Fruit fly (Drosophila melanogaster) whole organism, embryonic: ENCODE measurements around the gene CG5882.

ENCODE experiments used
- Adf1 ChIP-seq: fragments of 200-800 bp; sonication (Bioruptor generic); IDR thresholded peaks from 2 replicates; pipeline ENCODE4 v1.3.6; 2022; ENCODE audit warnings: missing biosample characterization, missing genetic modification characterization
- CG10321 ChIP-seq: fragments of 200-800 bp; sonication (Bioruptor generic); IDR thresholded peaks from 2 replicates; pipeline ENCODE4 v1.3.6; 2022; ENCODE audit warnings: missing biosample characterization, missing genetic modification characterization
- CG10654 ChIP-seq: fragments of 200-800 bp; sonication (Bioruptor generic); optimal IDR thresholded peaks from 2 replicates; lab custom pipeline; 2016; ENCODE audit warnings: missing biosample characterization, missing genetic modification characterization
- CG12299 ChIP-seq: fragments of 200-800 bp; sonication (Bioruptor generic); optimal IDR thresholded peaks from 2 replicates; lab custom pipeline; 2018; ENCODE audit warnings: missing biosample characterization, mild to moderate bottlenecking, missing genetic modification characterization
- CG13287 ChIP-seq: fragments of 200-800 bp; sonication (Bioruptor generic); IDR thresholded peaks from 2 replicates; pipeline ENCODE4 v1.3.6; 2022; ENCODE audit warnings: missing biosample characterization, missing genetic modification characterization; ENCODE audit not compliant: partially characterized antibody
- CG13624 ChIP-seq: fragments of 200-800 bp; sonication (Bioruptor generic); optimal IDR thresholded peaks from 2 replicates; lab custom pipeline; 2016; ENCODE audit warnings: missing biosample characterization, missing genetic modification characterization
- CG13894 ChIP-seq: fragments of 200-800 bp; sonication (Bioruptor generic); optimal IDR thresholded peaks from 3 replicates; lab custom pipeline; 2018; ENCODE audit warnings: missing biosample characterization, mild to moderate bottlenecking, missing genetic modification characterization, moderate library complexity
- CG17186 ChIP-seq: fragments of 200-800 bp; sonication (Bioruptor generic); optimal IDR thresholded peaks from 3 replicates; lab custom pipeline; 2017; ENCODE audit warnings: missing biosample characterization, missing genetic modification reagents, missing genetic modification characterization
- CG1832 ChIP-seq: fragments of 200-800 bp; sonication (Bioruptor generic); optimal IDR thresholded peaks from 2 replicates; lab custom pipeline; 2017; ENCODE audit warnings: missing biosample characterization, mild to moderate bottlenecking, missing genetic modification characterization, inconsistent platforms
- CG2678 ChIP-seq: fragments of 200-800 bp; sonication (Bioruptor generic); optimal IDR thresholded peaks from 3 replicates; lab custom pipeline; 2019; ENCODE audit warnings: missing biosample characterization, mild to moderate bottlenecking, missing genetic modification characterization, moderate library complexity
- CG32772 ChIP-seq: fragments of 200-800 bp; sonication (Bioruptor generic); IDR thresholded peaks from 2 replicates; pipeline ENCODE4 v1.3.6; 2022; ENCODE audit warnings: missing biosample characterization, missing genetic modification characterization
- CG4360 ChIP-seq: fragments of 200-800 bp; sonication (Bioruptor generic); IDR thresholded peaks from 2 replicates; pipeline ENCODE4 v1.3.6; 2022; ENCODE audit warnings: missing biosample characterization, missing genetic modification characterization
- CG4707 ChIP-seq: fragments of 200-800 bp; sonication (Bioruptor generic); optimal IDR thresholded peaks from 2 replicates; lab custom pipeline; 2018; ENCODE audit warnings: missing biosample characterization, mild to moderate bottlenecking, missing genetic modification characterization, moderate library complexity
- CG7372 ChIP-seq: fragments of 200-800 bp; sonication (Bioruptor generic); IDR thresholded peaks from 2 replicates; pipeline ENCODE4 v1.3.6; 2022; ENCODE audit warnings: missing biosample characterization, missing genetic modification characterization
- Dad ChIP-seq: fragments of 200-800 bp; sonication (Bioruptor generic); optimal IDR thresholded peaks from 3 replicates; lab custom pipeline; 2016; ENCODE audit warnings: missing biosample characterization, missing genetic modification characterization
- Deaf1 ChIP-seq: fragments of 200-800 bp; optimal IDR thresholded peaks from 3 replicates; lab custom pipeline; 2019; ENCODE audit warnings: missing biosample characterization, mild to moderate bottlenecking, missing genetic modification characterization, moderate library complexity
- Doc2 ChIP-seq: fragments of 200-800 bp; sonication (Bioruptor generic); IDR thresholded peaks from 2 replicates; pipeline ENCODE4 v1.3.6; 2022; ENCODE audit warnings: missing biosample characterization, missing genetic modification characterization
- Dp ChIP-seq: fragments of 200-800 bp; sonication (Bioruptor generic); optimal IDR thresholded peaks from 2 replicates; lab custom pipeline; 2018; ENCODE audit warnings: missing biosample characterization, mild to moderate bottlenecking, missing genetic modification characterization, moderate library complexity
- E2f2 ChIP-seq: fragments of 200-800 bp; sonication (Bioruptor generic); IDR thresholded peaks from 2 replicates; pipeline ENCODE4 v1.3.6; 2022; ENCODE audit warnings: missing biosample characterization, missing genetic modification characterization
- H2.0 ChIP-seq: fragments of 200-800 bp; sonication (Bioruptor generic); IDR thresholded peaks from 2 replicates; pipeline ENCODE4 v1.3.6; 2022; ENCODE audit warnings: missing biosample characterization, missing genetic modification characterization
- HLH4C ChIP-seq: fragments of 200-800 bp; sonication (Bioruptor generic); IDR thresholded peaks from 3 replicates; pipeline ENCODE4 v1.3.6; 2022; ENCODE audit warnings: missing biosample characterization, missing genetic modification characterization; ENCODE audit not compliant: partially characterized antibody
- Jarid2 ChIP-seq: fragments of 200-800 bp; sonication (Bioruptor generic); optimal IDR thresholded peaks from 3 replicates; lab custom pipeline; 2017; ENCODE audit warnings: mild to moderate bottlenecking, missing biosample characterization, missing genetic modification reagents, missing genetic modification characterization
- Mes4 ChIP-seq: fragments of 200-800 bp; sonication (Bioruptor generic); optimal IDR thresholded peaks from 2 replicates; lab custom pipeline; 2016; ENCODE audit warnings: missing biosample characterization, missing genetic modification characterization
- Nf-YA ChIP-seq: fragments of 200-800 bp; sonication (Bioruptor generic); IDR thresholded peaks from 2 replicates; pipeline ENCODE4 v1.3.6; 2022; ENCODE audit warnings: missing biosample characterization, missing genetic modification characterization
- Ptx1 ChIP-seq: fragments of 200-800 bp; sonication (Bioruptor generic); IDR thresholded peaks from 2 replicates; pipeline ENCODE4 v1.3.6; 2022; ENCODE audit warnings: missing biosample characterization, missing genetic modification characterization
- Sry-β ChIP-seq: fragments of 200-800 bp; sonication (Bioruptor generic); optimal IDR thresholded peaks from 2 replicates; lab custom pipeline; 2018; ENCODE audit warnings: missing biosample characterization, mild to moderate bottlenecking, missing genetic modification characterization, moderate library complexity
- Taf1 ChIP-seq: fragments of 200-800 bp; sonication (Bioruptor generic); IDR thresholded peaks from 2 replicates; pipeline ENCODE4 v1.3.6; 2022; ENCODE audit warnings: missing biosample characterization, missing genetic modification characterization
- Xbp1 ChIP-seq: fragments of 200-800 bp; sonication (Bioruptor generic); optimal IDR thresholded peaks from 3 replicates; lab custom pipeline; 2016; ENCODE audit warnings: missing biosample characterization, mild to moderate bottlenecking, missing genetic modification characterization
- amos ChIP-seq: fragments of 200-800 bp; sonication (Bioruptor generic); IDR thresholded peaks from 2 replicates; pipeline ENCODE4 v1.3.6; 2022; ENCODE audit warnings: missing biosample characterization, missing genetic modification characterization; ENCODE audit not compliant: partially characterized antibody
- bab2 ChIP-seq: fragments of 200-800 bp; sonication (Bioruptor generic); optimal IDR thresholded peaks from 2 replicates; lab custom pipeline; 2016; ENCODE audit warnings: missing biosample characterization, missing genetic modification characterization
- bsh ChIP-seq, 2 experiments: fragments of 200-800 bp; sonication (Bioruptor generic); optimal IDR thresholded peaks; 2 replicates each; lab custom pipeline; 2017 to 2018; ENCODE audit warnings: mild to moderate bottlenecking in 2 of 2, missing biosample characterization in 2 of 2, missing genetic modification characterization in 2 of 2, moderate library complexity in 1 of 2
- cas ChIP-seq: fragments of 200-800 bp; sonication (Bioruptor generic); IDR thresholded peaks from 2 replicates; pipeline ENCODE4 v1.3.6; 2022; ENCODE audit warnings: missing biosample characterization, missing genetic modification characterization
- danr ChIP-seq: fragments of 200-800 bp; sonication (Bioruptor generic); IDR thresholded peaks from 2 replicates; pipeline ENCODE4 v1.3.6; 2022; ENCODE audit warnings: missing biosample characterization, missing genetic modification characterization
- dysf ChIP-seq: fragments of 200-800 bp; sonication (Bioruptor generic); IDR thresholded peaks from 3 replicates; pipeline ENCODE4 v1.3.6; 2022; ENCODE audit warnings: missing biosample characterization, missing genetic modification characterization
- eve ChIP-seq, 2 experiments: fragments of >200 bp; optimal IDR thresholded peaks; 2 replicates each; lab custom pipeline; 2017; ENCODE audit warnings: missing biosample characterization in 2 of 2, missing genetic modification characterization in 2 of 2
- exex ChIP-seq: fragments of 200-800 bp; sonication (Bioruptor generic); optimal IDR thresholded peaks from 4 replicates; lab custom pipeline; 2018; ENCODE audit warnings: missing biosample characterization, mild to moderate bottlenecking, missing genetic modification characterization, moderate library complexity
- gcm2 ChIP-seq: fragments of 200-800 bp; sonication (Bioruptor generic); optimal IDR thresholded peaks from 2 replicates; lab custom pipeline; 2016; ENCODE audit warnings: missing biosample characterization, missing genetic modification characterization
- ham ChIP-seq: fragments of 200-800 bp; sonication (Bioruptor generic); IDR thresholded peaks from 2 replicates; pipeline ENCODE4 v1.3.6; 2022; ENCODE audit warnings: missing biosample characterization, missing genetic modification characterization
- inv ChIP-seq: fragments of 200-800 bp; sonication (Bioruptor generic); IDR thresholded peaks from 2 replicates; pipeline ENCODE4 v1.3.6; 2022; ENCODE audit warnings: missing biosample characterization, missing genetic modification characterization; ENCODE audit not compliant: partially characterized antibody
- kni ChIP-seq: fragments of 200-800 bp; sonication (Bioruptor generic); optimal IDR thresholded peaks from 3 replicates; lab custom pipeline; 2017; ENCODE audit warnings: mild to moderate bottlenecking, missing biosample characterization, missing genetic modification reagents, missing genetic modification characterization
- pita ChIP-seq: fragments of 200-800 bp; sonication (Bioruptor generic); optimal IDR thresholded peaks from 2 replicates; lab custom pipeline; 2017; ENCODE audit warnings: missing biosample characterization, mild to moderate bottlenecking, missing genetic modification characterization
- salm ChIP-seq: fragments of 200-800 bp; sonication (Bioruptor generic); optimal IDR thresholded peaks from 2 replicates; lab custom pipeline; 2018; ENCODE audit warnings: missing biosample characterization, mild to moderate bottlenecking, missing genetic modification characterization
- slp2 ChIP-seq: fragments of 200-800 bp; sonication (Bioruptor generic); optimal IDR thresholded peaks from 2 replicates; lab custom pipeline; 2016; ENCODE audit warnings: missing biosample characterization, missing genetic modification characterization
- ssp ChIP-seq: fragments of 200-800 bp; sonication (Bioruptor generic); IDR thresholded peaks from 2 replicates; pipeline ENCODE4 v1.3.6; 2022; ENCODE audit warnings: missing biosample characterization, missing genetic modification characterization
- sug ChIP-seq: fragments of 200-800 bp; optimal IDR thresholded peaks from 2 replicates; lab custom pipeline; 2019; ENCODE audit warnings: missing biosample characterization, mild to moderate bottlenecking, missing genetic modification characterization, moderate library complexity
- tup ChIP-seq: fragments of 200-800 bp; sonication (Bioruptor generic); optimal IDR thresholded peaks from 2 replicates; lab custom pipeline; 2016; ENCODE audit warnings: missing biosample characterization, mild to moderate bottlenecking, missing genetic modification characterization, moderate library complexity
- unpg ChIP-seq: fragments of 200-800 bp; sonication (Bioruptor generic); optimal IDR thresholded peaks from 3 replicates; lab custom pipeline; 2018; ENCODE audit warnings: missing biosample characterization, mild to moderate bottlenecking, missing genetic modification characterization, moderate library complexity
- wdn ChIP-seq: fragments of 200-800 bp; sonication (Bioruptor generic); IDR thresholded peaks from 2 replicates; pipeline ENCODE4 v1.3.6; 2022; ENCODE audit warnings: missing biosample characterization, missing genetic modification characterization

CG5882 gene

dm6 chr3R:27135692-27136641 lies 17.5 kb downstream of the CG5882 start (continued):
- TF ChIP-seq Dad (peak; percentile 32), bsh (GFP tag; optimal IDR thresholded peaks at IDR 0.05; lab: Kevin White, UChicago) (peak in 1 of 2 experiments; percentile 73), amos (GFP tag; lab: Robert Waterston, UW) (no peak), CG13624 (peak; percentile 30), CG2678 (peak; percentile 67), Adf1 (GFP tag; lab: Robert Waterston, UW) (no peak), kni (GFP tag; lab: Kevin White, UChicago) (peak; percentile 66), CG10321 (0 out of 2 replicates have a peak, but pooled peaks have one; percentile 12), dysf (GFP tag; lab: Robert Waterston, UW) (peak; percentile 17; the same call in 1 of the 3 replicates), Sry-β (GFP tag; lab: Kevin White, UChicago) (peak; percentile 33), unpg (GFP tag; lab: Kevin White, UChicago) (peak; percentile 67), exex (tag; lab: Kevin White, UChicago) (peak; percentile 39), Mes4 (GFP tag; lab: Kevin White, UChicago) (peak; percentile 71), tup (GFP tag; lab: Kevin White, UChicago) (peak; percentile 22), CG17186 (GFP tag; lab: Kevin White, UChicago) (peak; percentile 66), Jarid2 (GFP tag; lab: Kevin White, UChicago) (peak; percentile 36), CG4707 (GFP tag; lab: Kevin White, UChicago) (peak; percentile 55), eve (GFP tag; optimal IDR thresholded peaks at IDR 0.05; lab: Kevin White, UChicago) (peak in 1 of 2 experiments; percentile 73), CG12299 (tag; lab: Kevin White, UChicago) (peak; percentile 51), CG13287 (GFP tag; lab: Robert Waterston, UW) (no peak), CG7372 (GFP tag; lab: Robert Waterston, UW) (0 out of 2 replicates have a peak, but pooled peaks have one; percentile 27), slp2 (GFP tag; lab: Kevin White, UChicago) (peak; percentile 43), bab2 (peak; percentile 70), Ptx1 (GFP tag; lab: Robert Waterston, UW) (peak; percentile 52), HLH4C (GFP tag; lab: Robert Waterston, UW) (no peak), wdn (GFP tag; lab: Robert Waterston, UW) (no peak), Taf1 (GFP tag; lab: Robert Waterston, UW) (no peak), pita (GFP tag; lab: Kevin White, UChicago) (no peak), inv (GFP tag; lab: Robert Waterston, UW) (no peak), sug (tag; lab: Kevin White, UChicago) (no peak), ham (GFP tag; lab: Robert Waterston, UW) (no peak), CG13894 (no peak), Dp (GFP tag; lab: Kevin White, UChicago) (no peak), CG10654 (GFP tag; lab: Kevin White, UChicago) (peak; percentile 57), gcm2 (GFP tag; lab: Kevin White, UChicago) (no peak), Xbp1 (GFP tag; lab: Kevin White, UChicago) (peak; percentile 24), cas (no peak), Nf-YA (GFP tag; lab: Robert Waterston, UW) (0 out of 2 replicates have a peak, but pooled peaks have one; percentile 24), ssp (GFP tag; lab: Robert Waterston, UW) (0 out of 2 replicates have a peak, but pooled peaks have one; percentile 20), E2f2 (GFP tag; lab: Robert Waterston, UW) (peak; percentile 43; the same call in 1 of the 2 replicates), H2.0 (GFP tag; lab: Robert Waterston, UW) (no peak), salm (tag; lab: Kevin White, UChicago) (peak; percentile 65), danr (GFP tag; lab: Robert Waterston, UW) (no peak), Doc2 (no peak), CG32772 (GFP tag; lab: Robert Waterston, UW) (0 out of 2 replicates have a peak, but pooled peaks have one; percentile 32), CG4360 (GFP tag; lab: Robert Waterston, UW) (peak; percentile 60), CG1832 (GFP tag; lab: Kevin White, UChicago) (no peak), Deaf1 (tag; lab: Kevin White, UChicago) (no peak)
